Fruit fly (Drosophila melanogaster): ENCODE data around the gene Mps1.
A peak's percentile ranks its signal among the peaks of the same experiment; 100 is the strongest.

The Mps1 gene

dm6 chr3R:17703024-17703690 is 32.1 kb downstream of the Mps1 start (continued):
- TF ChIP-seq tx (GFP tag; optimal IDR thresholded peaks at IDR 0.05) (no peak), kni (GFP tag; optimal IDR thresholded peaks at IDR 0.05) (no peak), CG1647 (GFP tag; optimal IDR thresholded peaks at IDR 0.05) (no peak), CG9437 (GFP tag; optimal IDR thresholded peaks at IDR 0.05) (no peak), Sin3A (optimal IDR thresholded peaks at IDR 0.05) (no peak), lmd (GFP tag; IDR thresholded peaks at IDR 0.05) (no peak), pzg (GFP tag; optimal IDR thresholded peaks at IDR 0.05) (no peak), Sox100B (GFP tag; optimal IDR thresholded peaks at IDR 0.05) (peak; percentile 27), da (GFP tag; optimal IDR thresholded peaks at IDR 0.05) (no peak), Sox102F (GFP tag; optimal IDR thresholded peaks at IDR 0.05) (peak; percentile 42), CG10565 (GFP tag; optimal IDR thresholded peaks at IDR 0.05) (no peak), CG4707 (GFP tag; optimal IDR thresholded peaks at IDR 0.05) (no peak), Deaf1 (tag; optimal IDR thresholded peaks at IDR 0.05) (no peak), sens (GFP tag) (peak; percentile 83), Gsc (GFP tag; IDR thresholded peaks at IDR 0.05) (no peak), Drgx (GFP tag; IDR thresholded peaks at IDR 0.05) (peak; percentile 94), en (GFP tag; optimal IDR thresholded peaks at IDR 0.05) (no peak), grn (GFP tag; optimal IDR thresholded peaks at IDR 0.05) (no peak), CG4282 (GFP tag; optimal IDR thresholded peaks at IDR 0.05) (no peak), fd96Cb (tag; optimal IDR thresholded peaks at IDR 0.05) (peak; percentile 15), danr (GFP tag; IDR thresholded peaks at IDR 0.05) (no peak), cg (GFP tag; optimal IDR thresholded peaks at IDR 0.05) (no peak), CG10147 (GFP tag; optimal IDR thresholded peaks at IDR 0.05) (no peak), esg (GFP tag; conservative IDR thresholded peaks at IDR 0.05) (no peak), CG9727 (GFP tag; optimal IDR thresholded peaks at IDR 0.05) (no peak), toy (GFP tag; IDR thresholded peaks at IDR 0.05) (no peak), Poxn (GFP tag; IDR thresholded peaks at IDR 0.05) (no peak), Atf6 (GFP tag; IDR thresholded peaks at IDR 0.05) (no peak), stwl (tag; optimal IDR thresholded peaks at IDR 0.05) (no peak), CG30403 (GFP tag; optimal IDR thresholded peaks at IDR 0.05) (peak; percentile 0), H2.0 (GFP tag; IDR thresholded peaks at IDR 0.05) (no peak), CG8924 (tag; optimal IDR thresholded peaks at IDR 0.05) (no peak), Lhr (GFP tag; optimal IDR thresholded peaks at IDR 0.05) (no peak), pita (GFP tag; optimal IDR thresholded peaks at IDR 0.05) (no peak), ac (GFP tag; optimal IDR thresholded peaks at IDR 0.05) (no peak), CG30020 (tag; optimal IDR thresholded peaks at IDR 0.05) (no peak), grau (tag; optimal IDR thresholded peaks at IDR 0.05) (peak; percentile 48), bcd (GFP tag; optimal IDR thresholded peaks at IDR 0.05) (no peak), zen (tag; optimal IDR thresholded peaks at IDR 0.05) (no peak), CG11093 (GFP tag; IDR thresholded peaks at IDR 0.05) (no peak), Awh (GFP tag; IDR thresholded peaks at IDR 0.05) (0 out of 2 replicates have a peak, but pooled peaks have one; percentile 23), insv (GFP tag; optimal IDR thresholded peaks at IDR 0.05) (no peak), disco-r (GFP tag; optimal IDR thresholded peaks at IDR 0.05) (no peak), CG3726 (GFP tag; IDR thresholded peaks at IDR 0.05) (no peak), trem (tag; optimal IDR thresholded peaks at IDR 0.05) (peak; percentile 11), CG6272 (GFP tag; IDR thresholded peaks at IDR 0.05) (no peak), Abd-B (GFP tag; optimal IDR thresholded peaks at IDR 0.05) (no peak), pb (GFP tag; optimal IDR thresholded peaks at IDR 0.05) (no peak), CG2129 (GFP tag; IDR thresholded peaks at IDR 0.05; ENCODE audit: partially characterized antibody) (no peak), hb (GFP tag; IDR thresholded peaks at IDR 0.05; ENCODE audit: partially characterized antibody) (no peak), odd (GFP tag; optimal IDR thresholded peaks at IDR 0.05) (no peak)
